Fruit fly (Drosophila melanogaster): Measurements from ENCODE around the gene CG15458.

- TF ChIP-seq CG8301 (tag; optimal IDR thresholded peaks at IDR 0.05) = no peak
- no peak for TF ChIP-seq CG4496 (GFP tag; IDR thresholded peaks at IDR 0.05)
- no peak for TF ChIP-seq CG12605 (GFP tag; IDR thresholded peaks at IDR 0.05)
- no peak for TF ChIP-seq CG34367 (tag; optimal IDR thresholded peaks at IDR 0.05)
- TF ChIP-seq D1 (tag; optimal IDR thresholded peaks at IDR 0.05) = no peak
- no peak for TF ChIP-seq CG14655 (GFP tag; optimal IDR thresholded peaks at IDR 0.05)
- TF ChIP-seq CG13204 (GFP tag; optimal IDR thresholded peaks at IDR 0.05) = no peak
- no peak for TF ChIP-seq gl (tag; optimal IDR thresholded peaks at IDR 0.05)
- TF ChIP-seq Pif1B (GFP tag; optimal IDR thresholded peaks at IDR 0.05) = no peak
- TF ChIP-seq fd96Ca (GFP tag; IDR thresholded peaks at IDR 0.05) = no peak
- no peak for TF ChIP-seq EcR (GFP tag; optimal IDR thresholded peaks at IDR 0.05)
- TF ChIP-seq CG8159 (tag; optimal IDR thresholded peaks at IDR 0.05) = no peak
- no peak for TF ChIP-seq CG32121 (GFP tag; IDR thresholded peaks at IDR 0.05)
Measured at dm6 chrX:20391230-20391629, 22.8 kb downstream of the CG15458 start.
